Worm (Caenorhabditis elegans) whole organism, L4 larva: ENCODE results near the gene F54F2.6.

Experiments used
- ZK546.5 ChIP-seq, 2 experiments: sonication (generic microtip); optimal IDR thresholded peaks; 2 replicates each; lab custom pipeline; 2017; ENCODE audit warnings: missing biosample characterization in 2 of 2, missing genetic modification characterization in 2 of 2
- aly-2 ChIP-seq: sonication (generic microtip); optimal IDR thresholded peaks from 2 replicates; lab custom pipeline; 2018; ENCODE audit warnings: missing biosample characterization, missing genetic modification characterization
- ceh-28 ChIP-seq: fragments of 150-350 bp; optimal IDR thresholded peaks from 2 replicates; lab custom pipeline; 2014; ENCODE audit warnings: missing biosample characterization, missing genetic modification reagents, missing genetic modification characterization
- ceh-44 ChIP-seq: fragments of 200-800 bp; sonication (Bioruptor generic); IDR thresholded peaks from 2 replicates; pipeline ENCODE4 v1.3.6; 2022; ENCODE audit warnings: missing genetic modification reagents, missing genetic modification characterization, missing compliant biosample characterization
- daf-12 ChIP-seq: fragments of 150-350 bp; optimal IDR thresholded peaks from 2 replicates; lab custom pipeline; 2014; ENCODE audit warnings: missing biosample characterization, missing genetic modification reagents, missing genetic modification characterization
- gei-8 ChIP-seq: fragments of 200-800 bp; sonication (Bioruptor generic); optimal IDR thresholded peaks from 2 replicates; lab custom pipeline; 2018; ENCODE audit warnings: mild to moderate bottlenecking, missing genetic modification characterization, missing compliant biosample characterization
- lin-39 ChIP-seq: fragments of 150-350 bp; optimal IDR thresholded peaks from 2 replicates; lab custom pipeline; 2014; ENCODE audit warnings: missing biosample characterization, missing genetic modification reagents, missing genetic modification characterization
- mxl-3 ChIP-seq: fragments of 200-800 bp; sonication (Bioruptor generic); optimal IDR thresholded peaks from 2 replicates; lab custom pipeline; 2018; ENCODE audit warnings: mild to moderate bottlenecking, missing genetic modification characterization, missing compliant biosample characterization
- nhr-10 ChIP-seq: fragments of 150-350 bp; optimal IDR thresholded peaks from 2 replicates; lab custom pipeline; 2014; ENCODE audit warnings: missing biosample characterization, missing genetic modification characterization
- pqm-1 ChIP-seq: sonication (generic microtip); optimal IDR thresholded peaks from 2 replicates; lab custom pipeline; 2017; ENCODE audit warnings: missing biosample characterization, missing genetic modification characterization

DNA sequence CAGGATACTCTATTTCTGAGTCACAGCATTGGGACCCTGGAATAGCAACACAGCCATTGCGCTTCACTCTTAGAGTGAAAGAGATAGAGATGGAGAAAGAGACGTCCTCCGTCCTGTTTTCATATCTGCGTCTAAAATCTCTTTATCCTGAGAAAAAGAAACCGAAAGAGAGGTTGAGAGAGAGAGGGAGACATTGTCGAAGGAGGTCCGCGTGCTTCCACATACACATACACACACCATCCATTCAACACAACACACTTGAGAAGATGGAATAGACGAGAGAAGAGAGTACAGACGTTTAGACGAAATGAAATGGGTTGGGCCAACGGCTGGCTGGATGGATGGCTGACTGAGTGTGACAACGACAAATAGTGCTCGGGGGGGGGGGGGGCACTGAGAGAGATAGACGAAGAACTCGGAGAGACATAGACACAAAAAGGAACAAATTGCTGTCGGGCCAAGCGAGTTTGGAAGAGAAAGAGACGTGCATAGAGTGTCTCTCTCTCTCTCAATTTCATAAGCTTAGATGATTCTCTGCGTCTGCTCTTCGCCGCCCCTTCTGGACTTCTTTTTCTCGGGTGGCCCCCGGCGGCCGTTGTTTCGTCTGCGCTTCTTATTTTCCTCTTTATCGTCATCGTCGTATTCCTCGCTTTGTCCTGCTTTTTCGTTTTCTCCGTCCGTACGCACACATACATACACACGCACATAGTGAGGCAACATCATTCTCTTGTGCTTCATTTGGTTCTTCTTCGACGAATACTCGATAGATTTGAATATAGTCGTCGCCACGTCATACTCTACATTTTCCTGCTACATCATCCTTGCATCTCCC, at the start of gene F54F2.6:
- TF ChIP-seq lin-39 (tag; lab: Kevin White, UChicago) (no peak), aly-2 (tag; lab: Kevin White, UChicago) (no peak), nhr-10 (tag; lab: Kevin White, UChicago) (peak; percentile 15), ZK546.5 (tag; optimal IDR thresholded peaks at IDR 0.05; lab: Kevin White, UChicago) (no peak), ceh-28 (tag; lab: Kevin White, UChicago) (peak; percentile 7), gei-8 (GFP tag; lab: Kevin White, UChicago) (peak; percentile 62), daf-12 (no peak), pqm-1 (peak; percentile 35), ceh-44 (GFP tag; lab: Robert Waterston, UW) (no peak), mxl-3 (peak; percentile 89)
